Fruit fly (Drosophila melanogaster): Measurements from ENCODE around the gene Ran.
A peak's percentile ranks its signal among the peaks of the same experiment; 100 is the strongest.

The Ran gene

DNA sequence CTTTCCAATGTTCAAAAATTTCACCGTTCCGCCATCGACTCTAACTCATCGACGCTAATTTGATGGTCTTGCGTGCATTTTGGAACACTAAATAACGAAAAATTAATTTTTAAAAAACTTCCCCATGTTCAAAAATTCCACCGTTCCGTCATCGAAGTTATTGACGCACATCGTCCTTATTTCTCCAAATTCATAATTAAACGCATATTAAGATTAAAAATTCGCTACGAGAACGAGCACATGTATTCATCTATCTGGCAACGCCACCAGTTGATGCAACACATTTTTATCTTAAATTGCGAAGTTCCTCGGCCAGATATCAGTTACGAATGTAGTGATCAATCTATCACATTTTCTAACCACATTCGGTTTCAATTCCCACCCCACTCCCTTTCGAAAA lies 685 bp upstream of the Ran start, which contains the start of gene Lint-1 (continued):
- TF ChIP-seq scrt (GFP tag; optimal IDR thresholded peaks at IDR 0.05) = no peak
- peak; percentile 17 for TF ChIP-seq Sox102F (GFP tag; optimal IDR thresholded peaks at IDR 0.05)
- peak; percentile 33 for TF ChIP-seq YL-1 (GFP tag; optimal IDR thresholded peaks at IDR 0.05)
- no peak for TF ChIP-seq Dbx (GFP tag; IDR thresholded peaks at IDR 0.05)
- TF ChIP-seq stwl (tag; optimal IDR thresholded peaks at IDR 0.05) = no peak
- no peak for TF ChIP-seq Abd-B (GFP tag; optimal IDR thresholded peaks at IDR 0.05)
- no peak for TF ChIP-seq Nf-YC (tag; optimal IDR thresholded peaks at IDR 0.05)
- TF ChIP-seq CG34422 (GFP tag; IDR thresholded peaks at IDR 0.05) = no peak
- TF ChIP-seq slbo (GFP tag; IDR thresholded peaks at IDR 0.05) = peak; percentile 41; the same call in 1 of the 2 replicates
- TF ChIP-seq CG6854 (GFP tag; optimal IDR thresholded peaks at IDR 0.05) = no peak
- no peak for TF ChIP-seq HmgZ (tag; optimal IDR thresholded peaks at IDR 0.05)
- TF ChIP-seq shn (GFP tag; optimal IDR thresholded peaks at IDR 0.05) = peak; percentile 26
- peak in 1 of 2 experiments; percentile 40 for TF ChIP-seq dpn (GFP tag; optimal IDR thresholded peaks at IDR 0.05)
- no peak for TF ChIP-seq pan (optimal IDR thresholded peaks at IDR 0.05)
- TF ChIP-seq pan (GFP tag; optimal IDR thresholded peaks at IDR 0.05 in 1 of 2, IDR thresholded peaks at IDR 0.05 in 1 of 2) = peak in 1 of 2 experiments; percentile 45
- no peak for TF ChIP-seq Dref (GFP tag; IDR thresholded peaks at IDR 0.05)
- TF ChIP-seq CG4617 (GFP tag; optimal IDR thresholded peaks at IDR 0.05; ENCODE audit: borderline replicate concordance) = peak; percentile 65
- TF ChIP-seq prd (optimal IDR thresholded peaks at IDR 0.05) = no peak
- TF ChIP-seq prd (GFP tag; IDR thresholded peaks at IDR 0.05) = peak; percentile 46; the same call in 1 of the 3 replicates
- TF ChIP-seq CG6175 (GFP tag; IDR thresholded peaks at IDR 0.05) = no peak
- TF ChIP-seq Bteb2 (GFP tag; optimal IDR thresholded peaks at IDR 0.05) = no peak
- TF ChIP-seq fd3F (GFP tag; optimal IDR thresholded peaks at IDR 0.05) = no peak
- peak; percentile 24 for TF ChIP-seq mam (GFP tag; optimal IDR thresholded peaks at IDR 0.05)
- no peak for TF ChIP-seq sug (tag; optimal IDR thresholded peaks at IDR 0.05)
- no peak for TF ChIP-seq fu2 (GFP tag; optimal IDR thresholded peaks at IDR 0.05)
- TF ChIP-seq MESR4 (GFP tag; optimal IDR thresholded peaks at IDR 0.05) = no peak
- TF ChIP-seq CG4854 (GFP tag; optimal IDR thresholded peaks at IDR 0.05) = no peak
- no peak for TF ChIP-seq bsh (GFP tag; optimal IDR thresholded peaks at IDR 0.05)
- no peak for TF ChIP-seq hkb (optimal IDR thresholded peaks at IDR 0.05)
- peak; percentile 14; the same call in 1 of the 2 replicates for TF ChIP-seq hkb (GFP tag; IDR thresholded peaks at IDR 0.05)
- no peak for TF ChIP-seq gce (GFP tag; IDR thresholded peaks at IDR 0.05)
- no peak for TF ChIP-seq CG13775 (GFP tag; optimal IDR thresholded peaks at IDR 0.05)
- TF ChIP-seq CG12219 (GFP tag; optimal IDR thresholded peaks at IDR 0.05) = no peak
- 0 out of 3 replicates have a peak, but pooled peaks have one; percentile 22 for TF ChIP-seq CG11456 (GFP tag; IDR thresholded peaks at IDR 0.05)
- TF ChIP-seq CG14710 (tag; optimal IDR thresholded peaks at IDR 0.05) = peak; percentile 22
- TF ChIP-seq Hmr (GFP tag; optimal IDR thresholded peaks at IDR 0.05) = peak; percentile 6
- no peak for TF ChIP-seq Nf-YB (GFP tag; optimal IDR thresholded peaks at IDR 0.05)
- peak; percentile 0 for TF ChIP-seq CG12769 (tag; optimal IDR thresholded peaks at IDR 0.05)
- TF ChIP-seq kay (GFP tag; optimal IDR thresholded peaks at IDR 0.05) = no peak
- TF ChIP-seq Hey (tag; optimal IDR thresholded peaks at IDR 0.05) = no peak
- TF ChIP-seq BEAF-32 (GFP tag; optimal IDR thresholded peaks at IDR 0.05) = peak; percentile 37
- no peak for TF ChIP-seq cwo (GFP tag; optimal IDR thresholded peaks at IDR 0.05)

All from whole organism, embryonic.